Fruit fly (Drosophila melanogaster) whole organism, embryonic: ENCODE data around the gene CG7601.
A peak's percentile ranks its signal among the peaks of the same experiment; 100 is the strongest.

Source experiments
- Adf1 ChIP-seq: fragments of 200-800 bp; sonication (Bioruptor generic); IDR thresholded peaks from 2 replicates; pipeline ENCODE4 v1.3.6; 2022; ENCODE audit warnings: missing biosample characterization, missing genetic modification characterization
- C15 ChIP-seq: fragments of 200-800 bp; sonication (Bioruptor generic); IDR thresholded peaks from 3 replicates; pipeline ENCODE4 v1.3.6; 2022; ENCODE audit warnings: missing biosample characterization, missing genetic modification characterization
- CG1024 ChIP-seq: fragments of 200-800 bp; sonication (Bioruptor generic); IDR thresholded peaks from 2 replicates; pipeline ENCODE4 v1.3.6; 2022; ENCODE audit warnings: missing biosample characterization, missing genetic modification characterization
- CG10366 ChIP-seq: fragments of 200-800 bp; sonication (Bioruptor generic); IDR thresholded peaks from 2 replicates; pipeline ENCODE4 v1.3.6; 2022; ENCODE audit warnings: missing biosample characterization, missing genetic modification characterization
- CG11456 ChIP-seq: fragments of 200-800 bp; sonication (Bioruptor generic); IDR thresholded peaks from 3 replicates; pipeline ENCODE4 v1.3.6; 2022; ENCODE audit warnings: missing biosample characterization, missing genetic modification characterization
- CG12155 ChIP-seq: fragments of 200-800 bp; sonication (Bioruptor generic); optimal IDR thresholded peaks from 3 replicates; lab custom pipeline; 2016; ENCODE audit warnings: missing biosample characterization, missing genetic modification characterization
- CG12391 ChIP-seq: fragments of 200-800 bp; sonication (Bioruptor generic); optimal IDR thresholded peaks from 3 replicates; lab custom pipeline; 2018; ENCODE audit warnings: missing biosample characterization, mild to moderate bottlenecking, missing genetic modification characterization, moderate library complexity
- CG17385 ChIP-seq: fragments of 200-800 bp; sonication (Bioruptor generic); optimal IDR thresholded peaks from 3 replicates; lab custom pipeline; 2018; ENCODE audit warnings: missing biosample characterization, mild to moderate bottlenecking, missing genetic modification characterization
- CG18764 ChIP-seq: fragments of 200-800 bp; sonication (Bioruptor generic); optimal IDR thresholded peaks from 3 replicates; lab custom pipeline; 2016; ENCODE audit warnings: missing biosample characterization, missing genetic modification characterization
- CG33213 ChIP-seq: fragments of 200-800 bp; sonication (Bioruptor generic); optimal IDR thresholded peaks from 3 replicates; lab custom pipeline; 2016; ENCODE audit warnings: missing biosample characterization, missing genetic modification characterization
- CG3995 ChIP-seq: fragments of 200-800 bp; sonication (Bioruptor generic); optimal IDR thresholded peaks from 3 replicates; lab custom pipeline; 2016; ENCODE audit warnings: missing biosample characterization, missing genetic modification characterization
- CG42726 ChIP-seq: fragments of 200-800 bp; sonication (Bioruptor generic); IDR thresholded peaks from 2 replicates; pipeline ENCODE4 v1.3.6; 2022; ENCODE audit warnings: missing biosample characterization, missing genetic modification characterization; ENCODE audit not compliant: partially characterized antibody
- CG4328 ChIP-seq: fragments of 200-800 bp; sonication (Bioruptor generic); optimal IDR thresholded peaks from 3 replicates; lab custom pipeline; 2017; ENCODE audit warnings: missing biosample characterization, missing genetic modification reagents, missing genetic modification characterization
- CG4360 ChIP-seq: fragments of 200-800 bp; sonication (Bioruptor generic); IDR thresholded peaks from 2 replicates; pipeline ENCODE4 v1.3.6; 2022; ENCODE audit warnings: missing biosample characterization, missing genetic modification characterization
- CG6683 ChIP-seq: fragments of 200-800 bp; sonication (Bioruptor generic); optimal IDR thresholded peaks from 2 replicates; lab custom pipeline; 2017; ENCODE audit warnings: missing biosample characterization, mild to moderate bottlenecking, missing genetic modification characterization, missing genetic modification reagents
- CG6765 ChIP-seq: fragments of 200-800 bp; sonication (Bioruptor generic); optimal IDR thresholded peaks from 3 replicates; lab custom pipeline; 2017; ENCODE audit warnings: missing biosample characterization, mild to moderate bottlenecking, missing genetic modification characterization
- CG6791 ChIP-seq: fragments of 200-800 bp; sonication (Bioruptor generic); IDR thresholded peaks from 3 replicates; pipeline ENCODE4 v1.3.6; 2022; ENCODE audit warnings: missing biosample characterization, missing genetic modification characterization; ENCODE audit not compliant: partially characterized antibody
- CG7372 ChIP-seq: fragments of 200-800 bp; sonication (Bioruptor generic); IDR thresholded peaks from 2 replicates; pipeline ENCODE4 v1.3.6; 2022; ENCODE audit warnings: missing biosample characterization, missing genetic modification characterization
- CG9437 ChIP-seq: fragments of 200-800 bp; sonication (Bioruptor generic); optimal IDR thresholded peaks from 2 replicates; lab custom pipeline; 2018; ENCODE audit warnings: missing biosample characterization, mild to moderate bottlenecking, missing genetic modification characterization
- D ChIP-seq, 2 experiments: fragments of 200-800 bp in 1 of 2; fragments of >200 bp in 1 of 2; sonication (Bioruptor generic) in 1 of 2; optimal IDR thresholded peaks; 2 replicates in 1 of 2; 3 replicates in 1 of 2; lab custom pipeline; 2017; ENCODE audit warnings: mild to moderate bottlenecking in 1 of 2, missing biosample characterization in 1 of 2, missing genetic modification characterization in 1 of 2, missing genetic modification reagents in 1 of 2
- Ets97D ChIP-seq: fragments of 200-800 bp; sonication (Bioruptor generic); optimal IDR thresholded peaks from 3 replicates; lab custom pipeline; 2016; ENCODE audit warnings: missing biosample characterization, missing genetic modification characterization
- Fer1 ChIP-seq: fragments of 200-800 bp; sonication (Bioruptor generic); optimal IDR thresholded peaks from 2 replicates; lab custom pipeline; 2017; ENCODE audit warnings: missing biosample characterization, mild to moderate bottlenecking, missing genetic modification characterization
- Gsc ChIP-seq: fragments of 200-800 bp; sonication (Bioruptor generic); IDR thresholded peaks from 2 replicates; pipeline ENCODE4 v1.3.6; 2022; ENCODE audit warnings: missing biosample characterization, missing genetic modification characterization
- HLH54F ChIP-seq: fragments of 200-800 bp; sonication (Bioruptor generic); optimal IDR thresholded peaks from 3 replicates; lab custom pipeline; 2016; ENCODE audit warnings: missing biosample characterization, missing genetic modification characterization
- Oaz ChIP-seq: fragments of 200-800 bp; sonication (Bioruptor generic); IDR thresholded peaks from 2 replicates; pipeline ENCODE4 v1.3.6; 2022; ENCODE audit warnings: missing biosample characterization, missing genetic modification characterization
- Ravus ChIP-seq: fragments of 200-800 bp; sonication (Bioruptor generic); IDR thresholded peaks from 2 replicates; pipeline ENCODE4 v1.3.6; 2022; ENCODE audit warnings: missing biosample characterization, missing genetic modification characterization
- Scr ChIP-seq: fragments of 200-800 bp; sonication (Bioruptor generic); IDR thresholded peaks from 2 replicates; pipeline ENCODE4 v1.3.6; 2022; ENCODE audit warnings: missing biosample characterization, missing genetic modification characterization; ENCODE audit not compliant: partially characterized antibody
- Xbp1 ChIP-seq: fragments of 200-800 bp; sonication (Bioruptor generic); optimal IDR thresholded peaks from 3 replicates; lab custom pipeline; 2016; ENCODE audit warnings: missing biosample characterization, mild to moderate bottlenecking, missing genetic modification characterization
- ac ChIP-seq: fragments of 200-800 bp; sonication (Bioruptor generic); optimal IDR thresholded peaks from 3 replicates; lab custom pipeline; 2017; ENCODE audit warnings: missing biosample characterization, mild to moderate bottlenecking, missing genetic modification characterization
- az2 ChIP-seq: fragments of 200-800 bp; sonication (Bioruptor generic); optimal IDR thresholded peaks from 3 replicates; lab custom pipeline; 2016; ENCODE audit warnings: missing biosample characterization, missing genetic modification characterization
- cg ChIP-seq: fragments of 200-800 bp; sonication (Bioruptor generic); optimal IDR thresholded peaks from 3 replicates; lab custom pipeline; 2019; ENCODE audit warnings: missing biosample characterization, mild to moderate bottlenecking, missing genetic modification characterization, moderate library complexity
- ci ChIP-seq: fragments of 200-800 bp; sonication (Bioruptor generic); IDR thresholded peaks from 3 replicates; pipeline ENCODE4 v1.3.6; 2022; ENCODE audit warnings: missing biosample characterization, missing genetic modification characterization
- da ChIP-seq: fragments of 200-800 bp; sonication (Bioruptor generic); optimal IDR thresholded peaks from 2 replicates; lab custom pipeline; 2016; ENCODE audit warnings: missing biosample characterization, missing genetic modification characterization
- gsb ChIP-seq: fragments of 200-800 bp; sonication (Bioruptor generic); IDR thresholded peaks from 2 replicates; pipeline ENCODE4 v1.3.6; 2022; ENCODE audit warnings: missing biosample characterization, missing genetic modification characterization
- scrt ChIP-seq: fragments of 200-800 bp; sonication (Bioruptor generic); optimal IDR thresholded peaks from 2 replicates; lab custom pipeline; 2018; ENCODE audit warnings: missing biosample characterization, mild to moderate bottlenecking, missing genetic modification characterization, moderate library complexity
- sim ChIP-seq: fragments of 200-800 bp; sonication (Bioruptor generic); IDR thresholded peaks from 2 replicates; pipeline ENCODE4 v1.3.6; 2022; ENCODE audit warnings: missing biosample characterization, missing genetic modification characterization
- sob ChIP-seq: fragments of 200-800 bp; sonication (Bioruptor generic); IDR thresholded peaks from 2 replicates; pipeline ENCODE4 v1.3.6; 2022; ENCODE audit warnings: missing biosample characterization, missing genetic modification characterization
- tin ChIP-seq: fragments of 200-800 bp; sonication (Bioruptor generic); optimal IDR thresholded peaks from 3 replicates; lab custom pipeline; 2016; ENCODE audit warnings: missing biosample characterization, missing genetic modification characterization
- toy ChIP-seq: fragments of 200-800 bp; sonication (Bioruptor generic); IDR thresholded peaks from 2 replicates; pipeline ENCODE4 v1.3.6; 2022; ENCODE audit warnings: missing biosample characterization, missing genetic modification characterization
- trem ChIP-seq: fragments of 200-800 bp; optimal IDR thresholded peaks from 3 replicates; lab custom pipeline; 2019; ENCODE audit warnings: missing biosample characterization, mild to moderate bottlenecking, missing genetic modification characterization, moderate library complexity
- unc-4 ChIP-seq: fragments of 200-800 bp; sonication (Bioruptor generic); IDR thresholded peaks from 2 replicates; pipeline ENCODE4 v1.3.6; 2022; ENCODE audit warnings: missing biosample characterization, missing genetic modification characterization; ENCODE audit not compliant: partially characterized antibody
- vnd ChIP-seq: fragments of 200-800 bp; sonication (Bioruptor generic); IDR thresholded peaks from 3 replicates; pipeline ENCODE4 v1.3.6; 2022; ENCODE audit warnings: missing biosample characterization, missing genetic modification characterization; ENCODE audit not compliant: partially characterized antibody
- wdn ChIP-seq: fragments of 200-800 bp; sonication (Bioruptor generic); IDR thresholded peaks from 2 replicates; pipeline ENCODE4 v1.3.6; 2022; ENCODE audit warnings: missing biosample characterization, missing genetic modification characterization
- wek ChIP-seq: fragments of 200-800 bp; sonication (Bioruptor generic); optimal IDR thresholded peaks from 3 replicates; lab custom pipeline; 2018; ENCODE audit warnings: missing biosample characterization, mild to moderate bottlenecking, missing genetic modification characterization, moderate library complexity
- wor ChIP-seq: fragments of 200-800 bp; sonication (Bioruptor generic); IDR thresholded peaks from 2 replicates; pipeline ENCODE4 v1.3.6; 2022; ENCODE audit warnings: missing biosample characterization, missing genetic modification characterization

CG7601 gene

dm6 chr3R:29749304-29750066, 12.9 kb upstream of the CG7601 start (continued):
- TF ChIP-seq Fer1 (GFP tag; lab: Kevin White, UChicago): no peak
- 0 out of 2 replicates have a peak, but pooled peaks have one; percentile 2 for TF ChIP-seq CG10366 (GFP tag; lab: Robert Waterston, UW)
- TF ChIP-seq sob (GFP tag; lab: Robert Waterston, UW): 0 out of 2 replicates have a peak, but pooled peaks have one; percentile 8
- 0 out of 2 replicates have a peak, but pooled peaks have one; percentile 23 for TF ChIP-seq unc-4 (GFP tag; lab: Robert Waterston, UW)
- TF ChIP-seq D (optimal IDR thresholded peaks at IDR 0.05; lab: Kevin White, UChicago): peak; percentile 6
- TF ChIP-seq D (GFP tag; optimal IDR thresholded peaks at IDR 0.05; lab: Kevin White, UChicago): no peak
- peak; percentile 90 for TF ChIP-seq CG4360
- peak; percentile 95 for TF ChIP-seq cg (GFP tag; lab: Kevin White, UChicago)
- TF ChIP-seq, all 482 proteins: peak for 21

DNA sequence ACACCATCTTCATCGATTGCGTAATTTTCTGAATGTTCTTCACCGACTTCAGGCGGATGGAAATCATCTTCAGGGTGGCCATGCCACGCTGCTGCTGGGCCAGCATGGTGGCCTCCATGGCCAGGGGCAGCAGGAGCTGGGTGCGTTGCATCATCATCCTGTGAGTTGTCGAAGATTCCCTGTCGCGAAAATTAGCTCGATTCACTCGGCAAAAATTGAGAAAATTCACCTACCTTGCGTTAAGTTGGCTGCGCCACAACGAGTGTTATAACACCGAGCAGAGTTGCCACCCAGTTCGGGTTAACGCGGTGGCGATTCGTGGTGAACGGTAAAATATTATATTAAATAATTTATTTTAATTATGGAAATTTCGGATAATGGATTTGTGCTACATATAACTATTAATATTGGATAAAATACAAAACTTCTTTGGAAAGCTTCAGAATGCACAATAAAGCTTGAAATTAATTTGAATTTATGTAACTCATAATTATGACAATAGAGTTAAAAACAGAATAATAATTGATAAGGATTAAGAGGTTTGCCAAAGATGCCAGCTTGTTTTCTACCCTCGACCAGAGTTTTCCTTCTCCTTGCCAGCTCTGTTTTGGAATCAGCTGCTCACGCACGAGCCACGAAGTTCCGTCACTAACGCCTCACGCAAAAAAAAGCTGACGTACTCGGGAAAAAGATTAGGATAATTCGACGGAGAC, 12.2 kb upstream of the CG7601 start, which contains the start of the genes ATPsyngamma and yata:
Gene ATPsyngamma, minus strand, starts transcription at position 573 of the 713 bp plus-strand sequence.
Gene yata, plus strand, starts transcription at position 629 of the 713 bp plus-strand sequence.
- TF ChIP-seq CG33213 (GFP tag; lab: Kevin White, UChicago): no peak
- TF ChIP-seq scrt (GFP tag; lab: Kevin White, UChicago): no peak
- no peak for TF ChIP-seq CG7372 (GFP tag; lab: Robert Waterston, UW)
- TF ChIP-seq C15: no peak
- no peak; the same call in 1 of the 2 replicates for TF ChIP-seq Adf1 (GFP tag; lab: Robert Waterston, UW)
- no peak for TF ChIP-seq ac (GFP tag; lab: Kevin White, UChicago)
- no peak for TF ChIP-seq Oaz
- no peak for TF ChIP-seq az2
- TF ChIP-seq vnd: peak; percentile 62; the same call in 2 of the 3 replicates
- TF ChIP-seq CG9437 (GFP tag; lab: Kevin White, UChicago): no peak
- TF ChIP-seq CG17385 (GFP tag; lab: Kevin White, UChicago): peak; percentile 72
- TF ChIP-seq wek (GFP tag; lab: Kevin White, UChicago): no peak
- peak; percentile 67 for TF ChIP-seq CG12391
- no peak for TF ChIP-seq wdn (GFP tag; lab: Robert Waterston, UW)
- no peak for TF ChIP-seq sob (GFP tag; lab: Robert Waterston, UW)
- TF ChIP-seq CG6765 (GFP tag; lab: Kevin White, UChicago): peak; percentile 31
- peak; percentile 79 for TF ChIP-seq CG6791 (GFP tag; lab: Robert Waterston, UW)
- TF ChIP-seq CG3995 (GFP tag; lab: Kevin White, UChicago): peak; percentile 0
- peak; percentile 35; the same call in 1 of the 2 replicates for TF ChIP-seq CG10366 (GFP tag; lab: Robert Waterston, UW)
- TF ChIP-seq CG11456 (GFP tag; lab: Robert Waterston, UW): no peak; the same call in 2 of the 3 replicates
- no peak for TF ChIP-seq CG1024 (GFP tag; lab: Robert Waterston, UW)
- TF ChIP-seq Ets97D (GFP tag; lab: Kevin White, UChicago): peak; percentile 40
- 0 out of 3 replicates have a peak, but pooled peaks have one; percentile 36 for TF ChIP-seq ci (GFP tag; lab: Robert Waterston, UW)
- no peak for TF ChIP-seq CG6683
- TF ChIP-seq Scr (GFP tag; lab: Robert Waterston, UW): peak; percentile 78
- TF ChIP-seq CG12155 (GFP tag; lab: Kevin White, UChicago): peak; percentile 39
- TF ChIP-seq sim (GFP tag; lab: Robert Waterston, UW): no peak
- TF ChIP-seq toy (GFP tag; lab: Robert Waterston, UW): no peak
- peak; percentile 16; the same call in 1 of the 2 replicates for TF ChIP-seq CG42726 (GFP tag; lab: Robert Waterston, UW)
- no peak for TF ChIP-seq gsb (GFP tag; lab: Robert Waterston, UW)
- TF ChIP-seq da (GFP tag; lab: Kevin White, UChicago): no peak
- TF ChIP-seq tin (GFP tag; lab: Kevin White, UChicago): peak; percentile 31
- TF ChIP-seq wor (GFP tag; lab: Robert Waterston, UW): no peak
- peak; percentile 14 for TF ChIP-seq Xbp1 (GFP tag; lab: Kevin White, UChicago)
- TF ChIP-seq trem: peak; percentile 44
- no peak for TF ChIP-seq Gsc (GFP tag; lab: Robert Waterston, UW)
- peak; percentile 2 for TF ChIP-seq CG18764
- no peak for TF ChIP-seq HLH54F (GFP tag; lab: Kevin White, UChicago)
- no peak for TF ChIP-seq Ravus (GFP tag; lab: Robert Waterston, UW)
- TF ChIP-seq CG4328 (GFP tag; lab: Kevin White, UChicago): peak; percentile 43
